Worm (Caenorhabditis elegans): ENCODE data around the gene str-81.

DNA sequence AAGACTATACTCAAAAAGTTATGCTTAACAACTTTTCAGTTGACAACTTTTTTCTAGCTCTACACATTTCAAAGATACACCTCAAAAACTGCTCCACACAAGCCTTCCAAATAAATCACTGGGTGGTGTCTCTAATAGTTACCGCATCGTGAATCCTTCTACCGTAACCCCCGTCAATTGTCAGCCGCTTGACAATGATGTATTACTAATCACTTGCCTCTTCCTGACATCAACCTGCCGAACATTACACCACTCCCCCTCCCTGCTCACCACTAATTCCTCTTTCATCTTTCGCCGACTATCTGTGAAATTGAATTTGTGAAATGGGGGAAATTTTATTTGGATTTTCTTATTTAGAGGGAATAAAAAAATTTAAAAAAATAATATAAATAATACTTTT lies 69.2 kb downstream of the str-81 start:
- TF ChIP-seq tab-1 (GFP tag; IDR thresholded peaks at IDR 0.05) (no peak), T22C8.4 (GFP tag; IDR thresholded peaks at IDR 0.05) (no peak)
